Worm (Caenorhabditis elegans): ENCODE measurements around the gene F56A8.3.

F56A8.3 gene

DNA sequence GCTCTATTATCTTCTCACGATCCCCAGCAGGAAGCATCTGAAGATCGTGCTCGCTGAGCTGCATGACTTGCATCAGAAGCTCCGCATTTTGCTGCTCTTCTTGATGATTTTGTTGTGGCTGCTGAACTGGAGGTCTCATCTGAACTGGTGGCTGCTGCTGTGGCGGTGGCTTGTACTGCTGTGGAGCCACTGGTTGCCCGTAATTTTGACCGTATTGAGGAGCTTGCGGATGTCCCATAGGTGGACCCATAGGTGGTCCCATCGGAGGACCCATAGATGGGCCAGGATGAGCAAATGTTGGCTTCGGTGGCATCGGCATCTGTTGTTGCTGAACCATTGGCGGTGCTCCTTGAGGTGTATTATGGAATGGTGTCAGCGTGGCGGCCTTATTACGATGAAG is 10.4 kb downstream of the F56A8.3 start (continued):
- TF ChIP-seq ets-4 (GFP tag; optimal IDR thresholded peaks at IDR 0.05) = no peak
- TF ChIP-seq Y95B8A.8 (GFP tag; IDR thresholded peaks at IDR 0.05) = no peak
- no peak for TF ChIP-seq ceh-91 (GFP tag; IDR thresholded peaks at IDR 0.05)
- TF ChIP-seq Y53G8AR.9 (GFP tag; conservative IDR thresholded peaks at IDR 0.05) = no peak
- TF ChIP-seq T07F8.4 (tag; optimal IDR thresholded peaks at IDR 0.05) = no peak
- no peak for TF ChIP-seq xnd-1 (tag; optimal IDR thresholded peaks at IDR 0.05)
- TF ChIP-seq Y79H2A.3 (GFP tag; conservative IDR thresholded peaks at IDR 0.05) = no peak

DNA sequence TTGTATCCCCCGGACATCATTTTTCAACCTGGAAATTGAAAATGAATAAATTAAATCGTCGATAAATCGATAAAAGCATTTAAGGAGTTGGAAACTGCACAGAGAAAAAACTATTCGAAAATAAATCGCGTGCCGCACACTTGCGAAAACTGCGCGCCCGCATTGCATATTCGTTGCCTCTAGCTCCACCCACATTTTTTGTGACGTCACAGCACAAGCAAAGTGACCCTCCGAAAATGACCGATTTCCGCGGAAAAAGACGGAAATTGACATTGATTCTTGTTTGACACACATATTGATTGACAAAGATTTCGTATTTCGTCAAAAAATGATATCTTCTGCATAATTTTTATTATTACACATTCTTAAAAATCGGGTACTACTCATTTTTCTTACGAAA is 12.2 kb downstream of the F56A8.3 start, which contains the start of gene cpf-2:
Gene cpf-2 (minus strand): TSS at position 28 of the 400 bp plus-strand sequence.
- TF ChIP-seq let-526 (GFP tag; IDR thresholded peaks at IDR 0.05) = 0 out of 2 replicates have a peak, but pooled peaks have one; percentile 10
- TF ChIP-seq lir-1 (GFP tag; conservative IDR thresholded peaks at IDR 0.05) = no peak
- TF ChIP-seq lin-40 (tag; optimal IDR thresholded peaks at IDR 0.05) = peak; percentile 70
- no peak for TF ChIP-seq ccch-3 (GFP tag; optimal IDR thresholded peaks at IDR 0.05)
- no peak for TF ChIP-seq cebp-2 (GFP tag; IDR thresholded peaks at IDR 0.05)
- TF ChIP-seq ceh-40 (GFP tag; IDR thresholded peaks at IDR 0.05) = peak; percentile 19; the same call in 1 of the 2 replicates
- TF ChIP-seq zim-3 (tag; optimal IDR thresholded peaks at IDR 0.05) = no peak
- no peak for TF ChIP-seq sptf-2 (GFP tag; optimal IDR thresholded peaks at IDR 0.05)
- TF ChIP-seq D2030.7 (GFP tag; IDR thresholded peaks at IDR 0.05) = 0 out of 2 replicates have a peak, but pooled peaks have one; percentile 24
- no peak for TF ChIP-seq akir-1 (GFP tag; optimal IDR thresholded peaks at IDR 0.05)
- TF ChIP-seq ztf-22 (GFP tag; optimal IDR thresholded peaks at IDR 0.05) = no peak
- no peak for TF ChIP-seq ama-1 (optimal IDR thresholded peaks at IDR 0.05)
- TF ChIP-seq ama-1 (GFP tag; optimal IDR thresholded peaks at IDR 0.05) = peak in 1 of 2 experiments; percentile 34
- TF ChIP-seq K12H6.12 (tag; optimal IDR thresholded peaks at IDR 0.05) = no peak
- no peak for TF ChIP-seq nhr-90 (tag; optimal IDR thresholded peaks at IDR 0.05)
- no peak for TF ChIP-seq F52B5.7 (tag; optimal IDR thresholded peaks at IDR 0.05)
- no peak for TF ChIP-seq repo-1 (tag; optimal IDR thresholded peaks at IDR 0.05)
- no peak for TF ChIP-seq ets-4 (GFP tag; optimal IDR thresholded peaks at IDR 0.05)
- TF ChIP-seq tbx-9 (tag; optimal IDR thresholded peaks at IDR 0.05; ENCODE audit: borderline replicate concordance) = no peak
- TF ChIP-seq B0035.1 (tag; optimal IDR thresholded peaks at IDR 0.05) = no peak
- no peak for TF ChIP-seq egl-18 (GFP tag; IDR thresholded peaks at IDR 0.05)
- TF ChIP-seq Y95B8A.8 (GFP tag; IDR thresholded peaks at IDR 0.05) = no peak
- TF ChIP-seq ztf-18 (tag; optimal IDR thresholded peaks at IDR 0.05) = no peak
- TF ChIP-seq hlh-26 (GFP tag; conservative IDR thresholded peaks at IDR 0.05) = no peak
- no peak for TF ChIP-seq snpc-1.1 (tag; optimal IDR thresholded peaks at IDR 0.05; ENCODE audit: insufficient read depth)
- TF ChIP-seq die-1 (tag; optimal IDR thresholded peaks at IDR 0.05) = no peak
- no peak for TF ChIP-seq F23B12.7 (tag; optimal IDR thresholded peaks at IDR 0.05; ENCODE audit: insufficient read depth)
- no peak for TF ChIP-seq athp-1 (tag; optimal IDR thresholded peaks at IDR 0.05)
- no peak for TF ChIP-seq fkh-3 (tag; optimal IDR thresholded peaks at IDR 0.05)
- TF ChIP-seq hmg-20 (GFP tag; IDR thresholded peaks at IDR 0.05) = no peak
- peak in 1 of 2 experiments; percentile 51 for TF ChIP-seq let-607 (tag; optimal IDR thresholded peaks at IDR 0.05)
- no peak for TF ChIP-seq attf-6 (GFP tag; IDR thresholded peaks at IDR 0.05)
- TF ChIP-seq F22D6.2 (tag; optimal IDR thresholded peaks at IDR 0.05) = no peak
- no peak for TF ChIP-seq F10E7.11 (tag; optimal IDR thresholded peaks at IDR 0.05)
- TF ChIP-seq snpc-1.3 (tag; optimal IDR thresholded peaks at IDR 0.05; ENCODE audit: insufficient read depth) = peak; percentile 62
- TF ChIP-seq madf-6 (GFP tag; IDR thresholded peaks at IDR 0.05) = peak; percentile 53
- peak; percentile 41; the same call in 1 of the 2 replicates for TF ChIP-seq B0336.3 (GFP tag; IDR thresholded peaks at IDR 0.05)
- peak; percentile 31; the same call in 1 of the 2 replicates for TF ChIP-seq madf-8 (GFP tag; conservative IDR thresholded peaks at IDR 0.05)
- TF ChIP-seq nhr-120 (GFP tag; IDR thresholded peaks at IDR 0.05) = no peak
- no peak for TF ChIP-seq mxl-1 (tag; optimal IDR thresholded peaks at IDR 0.05)
- TF ChIP-seq nhr-179 (tag; optimal IDR thresholded peaks at IDR 0.05) = no peak
- peak; percentile 61; the same call in 1 of the 2 replicates for TF ChIP-seq pbrm-1 (GFP tag; IDR thresholded peaks at IDR 0.05)

All from whole organism, young adult.